Fruit fly (Drosophila melanogaster) whole organism, pupa: Measurements from ENCODE around the gene side-III.

ENCODE experiments used
- CG10348 ChIP-seq: fragments of 200-800 bp; sonication (Bioruptor generic); IDR thresholded peaks from 2 replicates; pipeline ENCODE4 v1.3.6; 2022; ENCODE audit warnings: missing biosample characterization, missing genetic modification characterization
- CG12605 ChIP-seq: fragments of 200-800 bp; sonication (Bioruptor generic); IDR thresholded peaks from 2 replicates; pipeline ENCODE4 v1.3.6; 2022; ENCODE audit warnings: missing biosample characterization, missing genetic modification characterization
- CG13204 ChIP-seq: fragments of 200-800 bp; sonication (Bioruptor generic); optimal IDR thresholded peaks from 2 replicates; lab custom pipeline; 2018; ENCODE audit warnings: missing biosample characterization, mild to moderate bottlenecking, missing genetic modification characterization, moderate library complexity
- CG14655 ChIP-seq: fragments of 200-800 bp; sonication (Bioruptor generic); optimal IDR thresholded peaks from 3 replicates; lab custom pipeline; 2017; ENCODE audit warnings: mild to moderate bottlenecking, missing biosample characterization, missing genetic modification reagents, missing genetic modification characterization
- CG15710 ChIP-seq: fragments of 200-800 bp; sonication (Bioruptor generic); optimal IDR thresholded peaks from 2 replicates; lab custom pipeline; 2018; ENCODE audit warnings: missing biosample characterization, mild to moderate bottlenecking, missing genetic modification characterization, moderate library complexity
- CG17806 ChIP-seq: fragments of 200-800 bp; sonication (Bioruptor generic); optimal IDR thresholded peaks from 2 replicates; lab custom pipeline; 2018; ENCODE audit warnings: missing biosample characterization, mild to moderate bottlenecking, missing genetic modification characterization, moderate library complexity
- CG32121 ChIP-seq: fragments of 200-800 bp; sonication (Bioruptor generic); IDR thresholded peaks from 2 replicates; pipeline ENCODE4 v1.3.6; 2022; ENCODE audit warnings: missing biosample characterization, missing genetic modification characterization
- CG34367 ChIP-seq: fragments of 200-800 bp; sonication (Bioruptor generic); optimal IDR thresholded peaks from 2 replicates; lab custom pipeline; 2018; ENCODE audit warnings: missing biosample characterization, mild to moderate bottlenecking, missing genetic modification characterization
- CG4496 ChIP-seq: fragments of 200-800 bp; sonication (Bioruptor generic); IDR thresholded peaks from 3 replicates; pipeline ENCODE4 v1.3.6; 2022; ENCODE audit warnings: missing biosample characterization, missing genetic modification characterization
- CG8159 ChIP-seq: fragments of 200-800 bp; sonication (Bioruptor generic); optimal IDR thresholded peaks from 3 replicates; lab custom pipeline; 2018; ENCODE audit warnings: missing biosample characterization, mild to moderate bottlenecking, missing genetic modification characterization, moderate library complexity
- CG8301 ChIP-seq: fragments of 200-800 bp; sonication (Bioruptor generic); optimal IDR thresholded peaks from 2 replicates; lab custom pipeline; 2018; ENCODE audit warnings: missing biosample characterization, mild to moderate bottlenecking, missing genetic modification characterization
- CG9948 ChIP-seq: fragments of 200-800 bp; sonication (Bioruptor generic); optimal IDR thresholded peaks from 2 replicates; lab custom pipeline; 2018; ENCODE audit warnings: missing biosample characterization, mild to moderate bottlenecking, missing genetic modification characterization, moderate library complexity
- D1 ChIP-seq: fragments of 200-800 bp; sonication (Bioruptor generic); optimal IDR thresholded peaks from 2 replicates; lab custom pipeline; 2018; ENCODE audit warnings: missing biosample characterization, mild to moderate bottlenecking, missing genetic modification characterization, moderate library complexity
- EcR ChIP-seq: fragments of 200-800 bp; sonication (Bioruptor generic); optimal IDR thresholded peaks from 3 replicates; lab custom pipeline; 2019; ENCODE audit warnings: missing biosample characterization, missing genetic modification characterization, mild to moderate bottlenecking, moderate library complexity, missing genetic modification reagents
- Ets98B ChIP-seq: fragments of 200-800 bp; sonication (Bioruptor generic); IDR thresholded peaks from 2 replicates; pipeline ENCODE4 v1.3.6; 2022; ENCODE audit warnings: missing biosample characterization, missing genetic modification characterization
- Pif1A ChIP-seq: fragments of 200-800 bp; sonication (Bioruptor generic); optimal IDR thresholded peaks from 3 replicates; lab custom pipeline; 2016; ENCODE audit warnings: missing biosample characterization, missing genetic modification characterization
- Pif1B ChIP-seq: fragments of 200-800 bp; sonication (Bioruptor generic); optimal IDR thresholded peaks from 3 replicates; lab custom pipeline; 2016; ENCODE audit warnings: missing biosample characterization, missing genetic modification characterization
- Snoo ChIP-seq: fragments of 200-800 bp; sonication (Bioruptor generic); optimal IDR thresholded peaks from 3 replicates; lab custom pipeline; 2017; ENCODE audit warnings: missing biosample characterization, mild to moderate bottlenecking, missing genetic modification characterization, inconsistent platforms
- fd96Ca ChIP-seq: fragments of 200-800 bp; sonication (Bioruptor generic); IDR thresholded peaks from 3 replicates; pipeline ENCODE4 v1.3.6; 2022; ENCODE audit warnings: missing biosample characterization, missing genetic modification characterization
- gl ChIP-seq: fragments of 200-800 bp; sonication (Bioruptor generic); optimal IDR thresholded peaks from 2 replicates; lab custom pipeline; 2018; ENCODE audit warnings: missing biosample characterization, mild to moderate bottlenecking, missing genetic modification characterization
- rn ChIP-seq: fragments of 200-800 bp; sonication (Bioruptor generic); IDR thresholded peaks from 2 replicates; pipeline ENCODE4 v1.3.6; 2022; ENCODE audit warnings: missing biosample characterization, missing genetic modification characterization

The side-III gene

DNA sequence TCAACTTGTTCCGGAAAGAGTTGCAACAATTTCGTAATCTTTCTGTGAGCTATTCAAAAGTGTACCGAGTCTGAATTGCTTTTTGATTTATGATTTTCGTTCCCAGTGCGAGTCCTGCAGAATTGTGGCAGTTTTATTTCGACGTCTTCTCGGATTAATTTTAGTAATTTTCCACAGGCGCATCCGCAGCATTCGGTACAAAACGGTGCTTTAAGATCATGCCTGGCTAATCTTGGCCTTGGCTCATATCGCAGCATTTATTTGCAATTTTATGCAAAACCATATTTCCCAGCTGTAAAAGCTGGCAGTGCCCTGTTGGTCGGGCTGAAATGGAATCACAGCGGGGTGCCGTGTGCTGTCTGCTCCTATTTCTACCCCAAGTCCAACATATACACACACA is 21.6 kb downstream of the side-III start:
- TF ChIP-seq CG32121 (GFP tag; lab: Robert Waterston, UW) = no peak
- TF ChIP-seq rn (GFP tag; lab: Robert Waterston, UW) = no peak
- TF ChIP-seq CG10348 (GFP tag; lab: Robert Waterston, UW) = no peak
- no peak for TF ChIP-seq EcR (GFP tag; lab: Kevin White, UChicago)
- no peak for TF ChIP-seq CG8301 (tag; lab: Kevin White, UChicago)
- no peak for TF ChIP-seq CG15710 (tag; lab: Kevin White, UChicago)
- TF ChIP-seq CG34367 (tag; lab: Kevin White, UChicago) = no peak

dm6 chr3R:5927841-5928240 is 31.5 kb downstream of the side-III start:
- TF ChIP-seq gl (tag; lab: Kevin White, UChicago) (no peak), CG32121 (GFP tag; lab: Robert Waterston, UW) (no peak), CG9948 (tag; lab: Kevin White, UChicago) (no peak), Pif1B (no peak), CG10348 (GFP tag; lab: Robert Waterston, UW) (no peak), CG4496 (GFP tag; lab: Robert Waterston, UW) (no peak)

dm6 chr3R:5924667-5925066 is 34.7 kb downstream of the side-III start:
- TF ChIP-seq rn (GFP tag; lab: Robert Waterston, UW) (no peak), CG15710 (tag; lab: Kevin White, UChicago) (no peak), CG17806 (no peak), Ets98B (GFP tag; lab: Robert Waterston, UW) (no peak), CG8301 (tag; lab: Kevin White, UChicago) (no peak), CG10348 (GFP tag; lab: Robert Waterston, UW) (no peak), D1 (tag; lab: Kevin White, UChicago) (no peak), CG12605 (no peak), Snoo (no peak), gl (tag; lab: Kevin White, UChicago) (no peak), CG32121 (GFP tag; lab: Robert Waterston, UW) (no peak), CG34367 (tag; lab: Kevin White, UChicago) (no peak)

dm6 chr3R:5881308-5881707 is 78.0 kb downstream of the side-III start:
- TF ChIP-seq Pif1A (GFP tag; lab: Kevin White, UChicago) (no peak), CG12605 (no peak), Pif1B (no peak)
- TF ChIP-seq, all 21 proteins: peak for 0

DNA sequence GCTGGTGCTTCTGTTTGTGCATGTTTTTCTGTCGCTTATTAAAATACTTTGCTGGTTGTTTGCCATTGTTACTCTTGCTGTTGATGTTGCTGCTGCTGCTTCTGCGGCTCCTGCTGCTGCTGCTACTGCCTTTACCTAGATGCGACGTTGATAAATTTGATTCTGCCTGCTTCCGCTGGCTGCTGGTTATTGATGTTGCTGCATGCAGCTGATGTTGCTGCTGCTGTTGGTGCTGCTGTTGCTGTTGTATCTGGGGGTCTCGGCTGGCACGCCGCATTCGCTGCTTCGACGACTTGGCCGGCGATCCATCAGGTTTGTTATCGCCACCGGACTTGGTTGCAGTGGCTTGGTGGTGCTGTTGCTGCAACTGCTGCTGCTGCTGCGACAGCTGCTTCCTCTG is 82.0 kb downstream of the side-III start:
- no peak for TF ChIP-seq CG10348 (GFP tag; lab: Robert Waterston, UW)
- no peak for TF ChIP-seq rn (GFP tag; lab: Robert Waterston, UW)
- TF ChIP-seq CG34367 (tag; lab: Kevin White, UChicago) = no peak
- TF ChIP-seq CG15710 (tag; lab: Kevin White, UChicago) = no peak
- no peak for TF ChIP-seq CG13204 (GFP tag; lab: Kevin White, UChicago)
- no peak for TF ChIP-seq Pif1B
- no peak for TF ChIP-seq fd96Ca (GFP tag; lab: Robert Waterston, UW)
- no peak for TF ChIP-seq gl (tag; lab: Kevin White, UChicago)
- no peak for TF ChIP-seq CG8301 (tag; lab: Kevin White, UChicago)
- TF ChIP-seq CG12605 = no peak
- no peak for TF ChIP-seq D1 (tag; lab: Kevin White, UChicago)
- TF ChIP-seq CG17806 = no peak
- TF ChIP-seq Snoo = no peak
- no peak for TF ChIP-seq CG4496 (GFP tag; lab: Robert Waterston, UW)
- no peak for TF ChIP-seq CG14655 (GFP tag; lab: Kevin White, UChicago)

DNA sequence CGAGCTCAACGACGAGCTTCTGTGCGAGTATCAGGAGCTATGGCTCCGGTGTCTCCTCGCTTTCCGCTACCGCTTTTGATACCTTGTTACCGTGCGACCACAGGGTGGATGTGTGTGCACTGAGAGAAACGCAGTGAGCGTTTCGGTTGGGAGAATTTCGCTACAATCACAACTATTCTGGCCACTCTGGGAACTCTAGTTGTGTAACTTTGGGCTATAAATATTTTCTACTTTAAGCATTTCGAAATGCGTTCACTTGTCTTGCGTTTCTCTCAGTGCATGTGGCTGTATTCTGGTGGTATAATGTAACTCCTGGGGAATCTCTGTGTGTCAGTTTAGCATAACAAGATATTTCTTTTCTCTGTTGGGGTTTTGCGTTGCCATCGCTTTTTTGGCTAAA is 88.0 kb downstream of the side-III start:
- no peak for TF ChIP-seq CG9948 (tag; lab: Kevin White, UChicago)
- TF ChIP-seq CG8159 (tag; lab: Kevin White, UChicago) = peak; percentile 33
- TF ChIP-seq CG14655 (GFP tag; lab: Kevin White, UChicago) = peak; percentile 27

dm6 chr3R:5862032-5862641 is 97.2 kb downstream of the side-III start, which contains the start of gene CG2017:
Gene CG2017 (minus strand): TSS chr3R:5862405.
- TF ChIP-seq fd96Ca (GFP tag; lab: Robert Waterston, UW) = no peak; the same call in 2 of the 3 replicates
- TF ChIP-seq CG4496 (GFP tag; lab: Robert Waterston, UW) = peak; percentile 60; the same call in 2 of the 3 replicates
- peak; percentile 89 for TF ChIP-seq EcR (GFP tag; lab: Kevin White, UChicago)
- TF ChIP-seq CG32121 (GFP tag; lab: Robert Waterston, UW) = peak; percentile 10; the same call in 1 of the 2 replicates
- TF ChIP-seq Pif1B = no peak
- peak; percentile 31 for TF ChIP-seq D1 (tag; lab: Kevin White, UChicago)
- peak; percentile 10 for TF ChIP-seq CG15710 (tag; lab: Kevin White, UChicago)
